Fruit fly (Drosophila melanogaster) whole organism, wandering third instar larva: ENCODE results near the gene CG33296.

Source experiments
- Dfd ChIP-seq: fragments of >200 bp; optimal IDR thresholded peaks from 2 replicates; lab custom pipeline; 2017; ENCODE audit warnings: missing biosample characterization, missing genetic modification characterization
- sage ChIP-seq: fragments of 200-800 bp; sonication (Bioruptor generic); optimal IDR thresholded peaks from 2 replicates; lab custom pipeline; 2016; ENCODE audit warnings: missing biosample characterization, mild to moderate bottlenecking, missing genetic modification characterization

- TF ChIP-seq Dfd (GFP tag; lab: Kevin White, UChicago) = no peak
- TF ChIP-seq sage (GFP tag; lab: Kevin White, UChicago) = no peak
Measured at dm6 chr2L:7675028-7675749, 41.3 kb downstream of the CG33296 start, which contains the start of gene Slob.
